Worm (Caenorhabditis elegans): ENCODE measurements around the gene Y25C1A.13.

The Y25C1A.13 gene

ce11 chrII:3064631-3065030 lies 46.4 kb downstream of the Y25C1A.13 start:
- TF ChIP-seq him-1 (tag; optimal IDR thresholded peaks at IDR 0.05) (no peak), lin-54 (GFP tag; optimal IDR thresholded peaks at IDR 0.05) (no peak), mcd-1 (GFP tag; IDR thresholded peaks at IDR 0.05) (no peak), sptf-2 (GFP tag; optimal IDR thresholded peaks at IDR 0.05) (no peak), egl-18 (GFP tag; IDR thresholded peaks at IDR 0.05) (no peak), Y53G8AR.9 (GFP tag; conservative IDR thresholded peaks at IDR 0.05) (no peak), bed-1 (GFP tag; IDR thresholded peaks at IDR 0.05) (no peak), hlh-12 (tag; optimal IDR thresholded peaks at IDR 0.05) (no peak), die-1 (tag; optimal IDR thresholded peaks at IDR 0.05) (no peak), Y56A3A.18 (GFP tag; IDR thresholded peaks at IDR 0.05) (no peak), sdz-38 (tag; optimal IDR thresholded peaks at IDR 0.05) (no peak), attf-3 (GFP tag; conservative IDR thresholded peaks at IDR 0.05) (no peak), madf-3 (GFP tag; IDR thresholded peaks at IDR 0.05) (no peak)

ce11 chrII:3063984-3064383 lies 47.1 kb downstream of the Y25C1A.13 start:
- TF ChIP-seq unc-130 (GFP tag; optimal IDR thresholded peaks at IDR 0.05) (no peak), nhr-120 (GFP tag; IDR thresholded peaks at IDR 0.05) (no peak), ets-4 (GFP tag; optimal IDR thresholded peaks at IDR 0.05) (no peak), sea-2 (GFP tag; IDR thresholded peaks at IDR 0.05) (no peak), madf-6 (GFP tag; IDR thresholded peaks at IDR 0.05) (no peak)

- no peak for TF ChIP-seq madf-3 (GFP tag; IDR thresholded peaks at IDR 0.05)
- no peak for TF ChIP-seq ztf-18 (tag; optimal IDR thresholded peaks at IDR 0.05)
- no peak for TF ChIP-seq F49E8.2 (tag; optimal IDR thresholded peaks at IDR 0.05; ENCODE audit: insufficient read depth)
- no peak for TF ChIP-seq bed-1 (GFP tag; IDR thresholded peaks at IDR 0.05)
These were observed 47.7 kb downstream of the Y25C1A.13 start for ce11 chrII:3063366-3063765.

ce11 chrII:3062876-3063275 lies 48.2 kb downstream of the Y25C1A.13 start:
- no peak for TF ChIP-seq lin-26 (GFP tag; IDR thresholded peaks at IDR 0.05)
- no peak for TF ChIP-seq lsl-1 (GFP tag; optimal IDR thresholded peaks at IDR 0.05)
- no peak for TF ChIP-seq egl-44 (GFP tag; IDR thresholded peaks at IDR 0.05)
- TF ChIP-seq tlf-1 (GFP tag; optimal IDR thresholded peaks at IDR 0.05), result no peak
- TF ChIP-seq nhr-27 (tag; optimal IDR thresholded peaks at IDR 0.05), result no peak
- no peak for TF ChIP-seq hmg-20 (GFP tag; IDR thresholded peaks at IDR 0.05)
- no peak for TF ChIP-seq bed-1 (GFP tag; IDR thresholded peaks at IDR 0.05)
- no peak for TF ChIP-seq attf-6 (GFP tag; IDR thresholded peaks at IDR 0.05)
- no peak for TF ChIP-seq C06A6.2 (GFP tag; conservative IDR thresholded peaks at IDR 0.05)
- no peak for TF ChIP-seq B0035.1 (tag; optimal IDR thresholded peaks at IDR 0.05)
- TF ChIP-seq aptf-2 (GFP tag; conservative IDR thresholded peaks at IDR 0.05), result no peak
- no peak for TF ChIP-seq nhr-90 (tag; optimal IDR thresholded peaks at IDR 0.05)
- TF ChIP-seq B0261.1 (tag; optimal IDR thresholded peaks at IDR 0.05), result no peak
- no peak for TF ChIP-seq unc-62 (GFP tag; optimal IDR thresholded peaks at IDR 0.05)
- TF ChIP-seq F23B12.7 (tag; optimal IDR thresholded peaks at IDR 0.05; ENCODE audit: insufficient read depth), result no peak
- TF ChIP-seq mxl-1 (tag; optimal IDR thresholded peaks at IDR 0.05), result no peak

ce11 chrII:3062222-3062621 lies 48.8 kb downstream of the Y25C1A.13 start:
- TF ChIP-seq lag-1 (GFP tag; IDR thresholded peaks at IDR 0.05) (no peak), K11D2.4 (GFP tag; IDR thresholded peaks at IDR 0.05) (0 out of 2 replicates have a peak, but pooled peaks have one; percentile 33), F37B4.10 (GFP tag; IDR thresholded peaks at IDR 0.05) (no peak), ztf-18 (tag; optimal IDR thresholded peaks at IDR 0.05) (peak; percentile 52), ztf-26 (tag; optimal IDR thresholded peaks at IDR 0.05) (peak; percentile 47), dpl-1 (GFP tag; optimal IDR thresholded peaks at IDR 0.05) (peak; percentile 4), madf-8 (GFP tag; conservative IDR thresholded peaks at IDR 0.05) (peak; percentile 42), lsy-27 (tag; optimal IDR thresholded peaks at IDR 0.05; ENCODE audit: borderline replicate concordance, insufficient read depth) (no peak), die-1 (tag; optimal IDR thresholded peaks at IDR 0.05) (peak; percentile 8), Y53G8AR.9 (GFP tag; conservative IDR thresholded peaks at IDR 0.05) (no peak; the same call in 1 of the 2 replicates), xnd-1 (tag; optimal IDR thresholded peaks at IDR 0.05) (peak; percentile 11), ekl-4 (GFP tag; IDR thresholded peaks at IDR 0.05) (no peak), nfya-1 (tag; optimal IDR thresholded peaks at IDR 0.05; ENCODE audit: borderline replicate concordance, insufficient read depth) (no peak)

Measured in whole organism, young adult.